Worm (Caenorhabditis elegans) whole organism, L2 larva: ENCODE data around the gene lact-3.

Experiments used
- C34F6.9 ChIP-seq: fragments of 150-350 bp; optimal IDR thresholded peaks from 2 replicates; lab custom pipeline; 2014; ENCODE audit warnings: missing biosample characterization, missing genetic modification characterization
- F13H6.1 ChIP-seq: sonication (generic microtip); optimal IDR thresholded peaks from 2 replicates; lab custom pipeline; 2016; ENCODE audit warnings: missing genetic modification characterization, missing compliant biosample characterization
- R02D3.7 ChIP-seq: fragments of 150-350 bp; optimal IDR thresholded peaks from 2 replicates; lab custom pipeline; 2014; ENCODE audit warnings: missing biosample characterization, missing genetic modification characterization
- alr-1 ChIP-seq: fragments of 150-350 bp; optimal IDR thresholded peaks from 2 replicates; lab custom pipeline; 2014; ENCODE audit warnings: missing biosample characterization, missing genetic modification characterization
- aly-2 ChIP-seq: fragments of 150-350 bp; optimal IDR thresholded peaks from 2 replicates; lab custom pipeline; 2014; ENCODE audit warnings: missing biosample characterization, missing genetic modification characterization
- ama-1 ChIP-seq: fragments of 150-350 bp; optimal IDR thresholded peaks from 2 replicates; lab custom pipeline; 2018; ENCODE audit warnings: inconsistent platforms
- blmp-1 ChIP-seq: sonication (generic microtip); optimal IDR thresholded peaks from 2 replicates; lab custom pipeline; 2017; ENCODE audit warnings: missing genetic modification characterization, mild to moderate bottlenecking, missing compliant biosample characterization, antibody characterized with exemption, moderate library complexity; ENCODE audit not compliant: insufficient read depth
- ceh-16 ChIP-seq: fragments of 150-350 bp; optimal IDR thresholded peaks from 2 replicates; lab custom pipeline; 2014; ENCODE audit warnings: missing biosample characterization, missing genetic modification characterization
- ceh-82 ChIP-seq: fragments of 150-350 bp; optimal IDR thresholded peaks from 2 replicates; lab custom pipeline; 2014; ENCODE audit warnings: missing biosample characterization, missing genetic modification characterization
- dmd-4 ChIP-seq: sonication (generic microtip); optimal IDR thresholded peaks from 2 replicates; lab custom pipeline; 2017; ENCODE audit warnings: missing biosample characterization, missing genetic modification characterization
- elt-3 ChIP-seq: sonication (generic microtip); optimal IDR thresholded peaks from 2 replicates; lab custom pipeline; 2017; ENCODE audit warnings: missing biosample characterization, missing genetic modification characterization
- fos-1 ChIP-seq: fragments of 150-350 bp; optimal IDR thresholded peaks from 2 replicates; lab custom pipeline; 2014; ENCODE audit warnings: missing biosample characterization, missing genetic modification characterization
- lin-13 ChIP-seq: fragments of 150-350 bp; optimal IDR thresholded peaks from 2 replicates; lab custom pipeline; 2014; ENCODE audit warnings: missing biosample characterization, missing genetic modification reagents, missing genetic modification characterization
- lsy-2 ChIP-seq, 2 experiments: fragments of 150-350 bp in 1 of 2; sonication (generic microtip) in 1 of 2; optimal IDR thresholded peaks; 2 replicates each; lab custom pipeline; 2014 to 2017; ENCODE audit warnings: missing biosample characterization in 2 of 2, missing genetic modification characterization in 2 of 2
- mab-5 ChIP-seq: fragments of 150-350 bp; optimal IDR thresholded peaks from 2 replicates; lab custom pipeline; 2014; ENCODE audit warnings: missing biosample characterization, missing genetic modification characterization
- mbf-1 ChIP-seq: sonication (generic microtip); optimal IDR thresholded peaks from 2 replicates; lab custom pipeline; 2017; ENCODE audit warnings: missing biosample characterization, missing genetic modification characterization
- nhr-12 ChIP-seq: fragments of 150-350 bp; optimal IDR thresholded peaks from 2 replicates; lab custom pipeline; 2014; ENCODE audit warnings: missing biosample characterization, missing genetic modification characterization
- nhr-21 ChIP-seq: fragments of 150-350 bp; optimal IDR thresholded peaks from 2 replicates; lab custom pipeline; 2014; ENCODE audit warnings: missing biosample characterization, missing genetic modification characterization
- nhr-23 ChIP-seq: fragments of 150-350 bp; optimal IDR thresholded peaks from 2 replicates; lab custom pipeline; 2014; ENCODE audit warnings: missing biosample characterization, missing genetic modification reagents, missing genetic modification characterization
- nhr-6 ChIP-seq: fragments of 150-350 bp; optimal IDR thresholded peaks from 2 replicates; lab custom pipeline; 2014; ENCODE audit warnings: missing biosample characterization, missing genetic modification characterization
- peb-1 ChIP-seq: fragments of 150-350 bp; optimal IDR thresholded peaks from 2 replicates; lab custom pipeline; 2014; ENCODE audit warnings: missing biosample characterization, missing genetic modification characterization
- sem-4 ChIP-seq: fragments of 150-350 bp; optimal IDR thresholded peaks from 2 replicates; lab custom pipeline; 2014; ENCODE audit warnings: missing biosample characterization, missing genetic modification reagents, missing genetic modification characterization
- skn-1 ChIP-seq: sonication (generic microtip); optimal IDR thresholded peaks from 2 replicates; lab custom pipeline; 2017; ENCODE audit warnings: missing biosample characterization, missing genetic modification characterization
- sma-3 ChIP-seq: sonication (generic microtip); optimal IDR thresholded peaks from 2 replicates; lab custom pipeline; 2016; ENCODE audit warnings: missing genetic modification reagents, missing genetic modification characterization, missing compliant biosample characterization
- sma-9 ChIP-seq, 2 experiments: fragments of 150-350 bp in 1 of 2; sonication (generic microtip) in 1 of 2; optimal IDR thresholded peaks; 2 replicates each; lab custom pipeline; 2014 to 2016; ENCODE audit warnings: missing genetic modification characterization in 2 of 2, mild to moderate bottlenecking in 1 of 2, missing biosample characterization in 1 of 2, missing compliant biosample characterization in 1 of 2, missing genetic modification reagents in 1 of 2, moderate library complexity in 1 of 2
- snpc-4 ChIP-seq: fragments of 150-350 bp; optimal IDR thresholded peaks from 2 replicates; lab custom pipeline; 2014; ENCODE audit warnings: missing biosample characterization, missing genetic modification characterization
- unc-55 ChIP-seq: fragments of 150-350 bp; sonication (generic microtip); optimal IDR thresholded peaks from 3 replicates; lab custom pipeline; 2014; ENCODE audit warnings: missing biosample characterization, missing genetic modification reagents, missing genetic modification characterization
- zag-1 ChIP-seq: fragments of 150-350 bp; optimal IDR thresholded peaks from 2 replicates; lab custom pipeline; 2014; ENCODE audit warnings: missing biosample characterization, missing genetic modification characterization
- ztf-11 ChIP-seq: sonication (generic microtip); optimal IDR thresholded peaks from 2 replicates; lab custom pipeline; 2017; ENCODE audit warnings: missing biosample characterization, missing genetic modification characterization
- ztf-4 ChIP-seq: fragments of 150-350 bp; optimal IDR thresholded peaks from 2 replicates; lab custom pipeline; 2014; ENCODE audit warnings: missing biosample characterization, missing genetic modification characterization

The lact-3 gene

DNA sequence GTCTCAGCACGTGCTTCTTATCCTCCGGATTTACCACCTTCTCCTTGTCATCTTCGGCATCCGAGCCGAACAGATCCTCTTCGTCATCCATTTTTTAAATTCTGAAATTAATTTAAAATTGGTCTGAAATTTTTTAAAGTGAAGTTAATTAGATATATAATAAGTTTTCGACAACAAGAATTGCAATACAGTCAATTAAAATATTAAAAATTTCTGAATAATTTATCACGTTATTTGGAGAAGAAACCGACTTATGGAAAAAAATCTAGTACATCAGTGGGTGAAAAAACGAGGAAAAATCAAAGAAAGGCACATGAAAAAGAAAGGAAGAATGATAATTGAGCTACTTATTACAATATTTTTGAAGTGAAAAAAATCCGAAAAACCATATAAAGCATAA, 52.0 kb downstream of the lact-3 start, which contains the start of gene taf-13:
TSS of gene taf-13 (minus strand) at position 101 of the 400 bp plus-strand sequence.
- TF ChIP-seq alr-1 (tag; lab: Kevin White, UChicago) (no peak), ceh-82 (tag; lab: Kevin White, UChicago) (no peak), nhr-6 (no peak), C34F6.9 (tag; lab: Kevin White, UChicago) (no peak), ceh-16 (no peak), dmd-4 (no peak), aly-2 (tag; lab: Kevin White, UChicago) (no peak), fos-1 (tag; lab: Kevin White, UChicago) (no peak), lsy-2 (tag; optimal IDR thresholded peaks at IDR 0.05; lab: Kevin White, UChicago) (no peak), ztf-4 (tag; lab: Kevin White, UChicago) (no peak), nhr-23 (tag; lab: Kevin White, UChicago) (no peak), blmp-1 (no peak), snpc-4 (tag; lab: Kevin White, UChicago) (no peak), ama-1 (no peak), sma-9 (GFP tag; optimal IDR thresholded peaks at IDR 0.05; lab: Kevin White, UChicago) (no peak), sma-9 (tag; optimal IDR thresholded peaks at IDR 0.05; lab: Kevin White, UChicago) (no peak), unc-55 (GFP tag; lab: Kevin White, UChicago) (no peak), zag-1 (tag; lab: Kevin White, UChicago) (no peak), nhr-21 (tag; lab: Kevin White, UChicago) (no peak)

- TF ChIP-seq R02D3.7 (tag; lab: Kevin White, UChicago) (no peak), nhr-21 (tag; lab: Kevin White, UChicago) (no peak), ama-1 (no peak), sem-4 (tag; lab: Kevin White, UChicago) (no peak), nhr-12 (no peak), lsy-2 (tag; optimal IDR thresholded peaks at IDR 0.05; lab: Kevin White, UChicago) (no peak), skn-1 (tag; lab: Kevin White, UChicago) (no peak), alr-1 (tag; lab: Kevin White, UChicago) (no peak), lin-13 (GFP tag; lab: Kevin White, UChicago) (no peak), ceh-16 (no peak), sma-3 (GFP tag; lab: Kevin White, UChicago) (no peak), peb-1 (tag; lab: Kevin White, UChicago) (no peak), elt-3 (tag; lab: Kevin White, UChicago) (no peak), mab-5 (tag; lab: Kevin White, UChicago) (no peak), mbf-1 (no peak), blmp-1 (no peak), ztf-11 (tag; lab: Kevin White, UChicago) (no peak), F13H6.1 (no peak)
Measured at ce11 chrII:10603560-10603959, 53.9 kb downstream of the lact-3 start.
